Worm (Caenorhabditis elegans) whole organism, L4 larva: Measurements from ENCODE around the gene W07E11.1.

Experiments used
- ZK337.2 ChIP-seq: fragments of 200-800 bp; sonication (Bioruptor generic); IDR thresholded peaks from 2 replicates; pipeline ENCODE4 v1.3.6; 2022; ENCODE audit warnings: missing genetic modification reagents, missing genetic modification characterization, missing compliant biosample characterization
- aly-2 ChIP-seq: sonication (generic microtip); optimal IDR thresholded peaks from 2 replicates; lab custom pipeline; 2018; ENCODE audit warnings: missing biosample characterization, missing genetic modification characterization
- ceh-32 ChIP-seq: sonication (generic microtip); optimal IDR thresholded peaks from 2 replicates; lab custom pipeline; 2016; ENCODE audit warnings: mild to moderate bottlenecking, missing genetic modification characterization, missing compliant biosample characterization; ENCODE audit not compliant: poor library complexity
- lsy-2 ChIP-seq, 2 experiments: fragments of 150-350 bp in 1 of 2; sonication (generic microtip) in 1 of 2; optimal IDR thresholded peaks; 2 replicates each; lab custom pipeline; 2014 to 2017; ENCODE audit warnings: missing biosample characterization in 2 of 2, missing genetic modification characterization in 2 of 2
- mdl-1 ChIP-seq, 2 experiments: fragments of 150-350 bp in 1 of 2; sonication (generic microtip) in 1 of 2; optimal IDR thresholded peaks; 2 replicates each; lab custom pipeline; 2014 to 2017; ENCODE audit warnings: missing biosample characterization in 2 of 2, missing genetic modification characterization in 2 of 2
- nhr-11 ChIP-seq: fragments of 150-350 bp; optimal IDR thresholded peaks from 2 replicates; lab custom pipeline; 2014; ENCODE audit warnings: missing biosample characterization, missing genetic modification characterization
- nhr-6 ChIP-seq: fragments of 150-350 bp; optimal IDR thresholded peaks from 2 replicates; lab custom pipeline; 2014; ENCODE audit warnings: missing biosample characterization, missing genetic modification characterization
- unc-62 ChIP-seq, 3 experiments: fragments of 150-350 bp in 1 of 3; sonication (generic microtip); optimal IDR thresholded peaks in 2 of 3; peaks in 1 of 3; 1 replicate in 1 of 3; 2 replicates in 2 of 3; lab custom pipeline; 2014 to 2017; ENCODE audit warnings: missing biosample characterization in 3 of 3, missing genetic modification characterization in 3 of 3, missing genetic modification reagents in 3 of 3, missing genotype in 1 of 3

ce11 chrX:10092864-10093263 lies 8.4 kb downstream of the W07E11.1 start, which contains the start of gene flp-3:
- TF ChIP-seq nhr-11 (tag; lab: Kevin White, UChicago), result no peak
- no peak for TF ChIP-seq ceh-32
- TF ChIP-seq nhr-6, result no peak
- no peak for TF ChIP-seq mdl-1 (tag; optimal IDR thresholded peaks at IDR 0.05; lab: Kevin White, UChicago)
- no peak for TF ChIP-seq lsy-2 (tag; optimal IDR thresholded peaks at IDR 0.05; lab: Kevin White, UChicago)
- TF ChIP-seq aly-2 (tag; lab: Kevin White, UChicago), result no peak
- TF ChIP-seq unc-62 (GFP tag; optimal IDR thresholded peaks at IDR 0.05 in 1 of 2; lab: Kevin White, UChicago), result peak in 1 of 2 experiments; percentile 35
- TF ChIP-seq unc-62 (tag; optimal IDR thresholded peaks at IDR 0.05; lab: Kevin White, UChicago), result no peak
- no peak for TF ChIP-seq ZK337.2 (GFP tag; lab: Robert Waterston, UW)
